Fruit fly (Drosophila melanogaster) whole organism, embryonic: ENCODE results near the gene RpS25.

Source experiments
- CG10147 ChIP-seq: fragments of 200-800 bp; sonication (Bioruptor generic); optimal IDR thresholded peaks from 2 replicates; lab custom pipeline; 2019; ENCODE audit warnings: missing biosample characterization, mild to moderate bottlenecking, missing genetic modification characterization, moderate library complexity
- CG10366 ChIP-seq: fragments of 200-800 bp; sonication (Bioruptor generic); IDR thresholded peaks from 2 replicates; pipeline ENCODE4 v1.3.6; 2022; ENCODE audit warnings: missing biosample characterization, missing genetic modification characterization
- CG10543 ChIP-seq: fragments of 200-800 bp; sonication (Bioruptor generic); optimal IDR thresholded peaks from 3 replicates; lab custom pipeline; 2017; ENCODE audit warnings: missing biosample characterization, mild to moderate bottlenecking, missing genetic modification characterization, moderate library complexity
- CG11695 ChIP-seq: fragments of 200-800 bp; sonication (Bioruptor generic); IDR thresholded peaks from 3 replicates; pipeline ENCODE4 v1.3.6; 2022; ENCODE audit warnings: missing biosample characterization, missing genetic modification characterization
- CG13894 ChIP-seq: fragments of 200-800 bp; sonication (Bioruptor generic); optimal IDR thresholded peaks from 3 replicates; lab custom pipeline; 2018; ENCODE audit warnings: missing biosample characterization, mild to moderate bottlenecking, missing genetic modification characterization, moderate library complexity
- CG14050 ChIP-seq: fragments of 200-800 bp; sonication (Bioruptor generic); IDR thresholded peaks from 3 replicates; pipeline ENCODE4 v1.3.6; 2022; ENCODE audit warnings: missing biosample characterization, missing genetic modification characterization
- CG1529 ChIP-seq: fragments of 200-800 bp; sonication (Bioruptor generic); optimal IDR thresholded peaks from 3 replicates; lab custom pipeline; 2018; ENCODE audit warnings: missing biosample characterization, missing genetic modification characterization
- CG15696 ChIP-seq: fragments of 200-800 bp; sonication (Bioruptor generic); optimal IDR thresholded peaks from 2 replicates; lab custom pipeline; 2019; ENCODE audit warnings: missing biosample characterization, mild to moderate bottlenecking, missing genetic modification characterization, moderate library complexity
- CG17359 ChIP-seq: fragments of 200-800 bp; sonication (Bioruptor generic); optimal IDR thresholded peaks from 3 replicates; lab custom pipeline; 2018; ENCODE audit warnings: missing biosample characterization, mild to moderate bottlenecking, missing genetic modification characterization, moderate library complexity
- CG30403 ChIP-seq: fragments of 200-800 bp; sonication (Bioruptor generic); optimal IDR thresholded peaks from 3 replicates; lab custom pipeline; 2016; ENCODE audit warnings: missing biosample characterization, missing genetic modification characterization
- CG31365 ChIP-seq: fragments of 200-800 bp; sonication (Bioruptor generic); optimal IDR thresholded peaks from 2 replicates; lab custom pipeline; 2018; ENCODE audit warnings: missing biosample characterization, mild to moderate bottlenecking, missing genetic modification characterization
- CG33213 ChIP-seq: fragments of 200-800 bp; sonication (Bioruptor generic); optimal IDR thresholded peaks from 3 replicates; lab custom pipeline; 2016; ENCODE audit warnings: missing biosample characterization, missing genetic modification characterization
- CG34376 ChIP-seq: fragments of 200-800 bp; sonication (Bioruptor generic); optimal IDR thresholded peaks from 2 replicates; lab custom pipeline; 2018; ENCODE audit warnings: missing biosample characterization, mild to moderate bottlenecking, missing genetic modification characterization
- CG6689 ChIP-seq: fragments of 200-800 bp; sonication (Bioruptor generic); IDR thresholded peaks from 2 replicates; pipeline ENCODE4 v1.3.6; 2022; ENCODE audit warnings: missing biosample characterization, missing genetic modification characterization
- CG6854 ChIP-seq: fragments of 200-800 bp; sonication (Bioruptor generic); optimal IDR thresholded peaks from 3 replicates; lab custom pipeline; 2017; ENCODE audit warnings: missing biosample characterization, mild to moderate bottlenecking, missing genetic modification characterization
- CG9609 ChIP-seq: fragments of 200-800 bp; sonication (Bioruptor generic); optimal IDR thresholded peaks from 3 replicates; lab custom pipeline; 2016; ENCODE audit warnings: missing biosample characterization, missing genetic modification characterization
- Dek ChIP-seq: fragments of 200-800 bp; sonication (Bioruptor generic); optimal IDR thresholded peaks from 3 replicates; lab custom pipeline; 2019; ENCODE audit warnings: missing biosample characterization, mild to moderate bottlenecking, missing genetic modification characterization, moderate library complexity
- Eip74EF ChIP-seq, 2 experiments: fragments of 200-800 bp in 1 of 2; fragments of >200 bp in 1 of 2; sonication (Bioruptor generic) in 1 of 2; optimal IDR thresholded peaks; 2 replicates each; lab custom pipeline; 2017 to 2019; ENCODE audit warnings: missing biosample characterization in 2 of 2, missing genetic modification characterization in 2 of 2, mild to moderate bottlenecking in 1 of 2, moderate library complexity in 1 of 2
- Fer3 ChIP-seq: fragments of 200-800 bp; sonication (Bioruptor generic); optimal IDR thresholded peaks from 2 replicates; lab custom pipeline; 2018; ENCODE audit warnings: missing biosample characterization, mild to moderate bottlenecking, missing genetic modification characterization, moderate library complexity
- Hand ChIP-seq: fragments of 200-800 bp; sonication (Bioruptor generic); optimal IDR thresholded peaks from 2 replicates; lab custom pipeline; 2017; ENCODE audit warnings: mild to moderate bottlenecking, missing biosample characterization, missing genetic modification reagents, missing genetic modification characterization
- Jarid2 ChIP-seq: fragments of 200-800 bp; sonication (Bioruptor generic); optimal IDR thresholded peaks from 3 replicates; lab custom pipeline; 2017; ENCODE audit warnings: mild to moderate bottlenecking, missing biosample characterization, missing genetic modification reagents, missing genetic modification characterization
- MTF-1 ChIP-seq: fragments of 200-800 bp; sonication (Bioruptor generic); optimal IDR thresholded peaks from 2 replicates; lab custom pipeline; 2018; ENCODE audit warnings: missing biosample characterization, mild to moderate bottlenecking, missing genetic modification characterization, borderline replicate concordance
- Max ChIP-seq: fragments of 200-800 bp; sonication (Bioruptor generic); optimal IDR thresholded peaks from 2 replicates; lab custom pipeline; 2016; ENCODE audit warnings: missing biosample characterization, mild to moderate bottlenecking, missing genetic modification characterization
- Meics ChIP-seq: fragments of 200-800 bp; sonication (Bioruptor generic); optimal IDR thresholded peaks from 2 replicates; lab custom pipeline; 2017; ENCODE audit warnings: missing biosample characterization, mild to moderate bottlenecking, missing genetic modification characterization
- NC2α ChIP-seq: fragments of 200-800 bp; sonication (Bioruptor generic); optimal IDR thresholded peaks from 2 replicates; lab custom pipeline; 2016; ENCODE audit warnings: missing biosample characterization, missing genetic modification characterization
- Sox100B ChIP-seq: fragments of 200-800 bp; sonication (Bioruptor generic); optimal IDR thresholded peaks from 3 replicates; lab custom pipeline; 2018; ENCODE audit warnings: missing biosample characterization, mild to moderate bottlenecking, missing genetic modification characterization
- aop ChIP-seq: fragments of 200-800 bp; sonication (Bioruptor generic); IDR thresholded peaks from 2 replicates; pipeline ENCODE4 v1.3.6; 2022; ENCODE audit warnings: missing biosample characterization, missing genetic modification characterization
- ase ChIP-seq: fragments of 200-800 bp; sonication (Bioruptor generic); IDR thresholded peaks from 3 replicates; pipeline ENCODE4 v1.3.6; 2022; ENCODE audit warnings: missing biosample characterization, missing genetic modification characterization
- ash1 ChIP-seq: fragments of 200-800 bp; sonication (Bioruptor generic); optimal IDR thresholded peaks from 2 replicates; lab custom pipeline; 2018; ENCODE audit warnings: missing biosample characterization, mild to moderate bottlenecking, missing genetic modification characterization
- bab2 ChIP-seq: fragments of 200-800 bp; sonication (Bioruptor generic); optimal IDR thresholded peaks from 2 replicates; lab custom pipeline; 2016; ENCODE audit warnings: missing biosample characterization, missing genetic modification characterization
- bcd ChIP-seq: fragments of 200-800 bp; sonication (Bioruptor generic); optimal IDR thresholded peaks from 2 replicates; lab custom pipeline; 2017; ENCODE audit warnings: missing biosample characterization, mild to moderate bottlenecking, missing genetic modification characterization
- br ChIP-seq: fragments of >200 bp; optimal IDR thresholded peaks from 2 replicates; lab custom pipeline; 2017
- caup ChIP-seq: fragments of 200-800 bp; sonication (Bioruptor generic); optimal IDR thresholded peaks from 3 replicates; lab custom pipeline; 2017; ENCODE audit warnings: missing biosample characterization, mild to moderate bottlenecking, missing genetic modification characterization, moderate library complexity; ENCODE audit not compliant: severe bottlenecking
- chm ChIP-seq: fragments of 200-800 bp; sonication (Bioruptor generic); IDR thresholded peaks from 2 replicates; pipeline ENCODE4 v1.3.6; 2022; ENCODE audit warnings: missing biosample characterization, missing genetic modification characterization
- da ChIP-seq: fragments of 200-800 bp; sonication (Bioruptor generic); optimal IDR thresholded peaks from 2 replicates; lab custom pipeline; 2016; ENCODE audit warnings: missing biosample characterization, missing genetic modification characterization
- dysf ChIP-seq: fragments of 200-800 bp; sonication (Bioruptor generic); IDR thresholded peaks from 3 replicates; pipeline ENCODE4 v1.3.6; 2022; ENCODE audit warnings: missing biosample characterization, missing genetic modification characterization
- fd102C ChIP-seq: fragments of 200-800 bp; sonication (Bioruptor generic); optimal IDR thresholded peaks from 2 replicates; lab custom pipeline; 2018; ENCODE audit warnings: missing biosample characterization, mild to moderate bottlenecking, missing genetic modification characterization, moderate library complexity
- fd3F ChIP-seq: fragments of 200-800 bp; sonication (Bioruptor generic); optimal IDR thresholded peaks from 2 replicates; lab custom pipeline; 2018; ENCODE audit warnings: missing biosample characterization, mild to moderate bottlenecking, missing genetic modification characterization, moderate library complexity
- klu ChIP-seq: fragments of 200-800 bp; sonication (Bioruptor generic); IDR thresholded peaks from 2 replicates; pipeline ENCODE4 v1.3.6; 2022; ENCODE audit warnings: missing biosample characterization, missing genetic modification characterization
- knrl ChIP-seq: fragments of 200-800 bp; sonication (Bioruptor generic); IDR thresholded peaks from 3 replicates; pipeline ENCODE4 v1.3.6; 2022; ENCODE audit warnings: missing biosample characterization, missing genetic modification characterization; ENCODE audit not compliant: partially characterized antibody
- lola ChIP-seq, 3 experiments: fragments of >200 bp in 2 of 3; fragments of 200-800 bp in 1 of 3; sonication (Bioruptor generic) in 1 of 3; optimal IDR thresholded peaks; 2 replicates each; lab custom pipeline; 2017 to 2019; ENCODE audit warnings: missing biosample characterization in 3 of 3, missing genetic modification characterization in 3 of 3, mild to moderate bottlenecking in 1 of 3, moderate library complexity in 1 of 3
- lov ChIP-seq, 2 experiments: fragments of 200-800 bp in 1 of 2; fragments of >200 bp in 1 of 2; sonication (Bioruptor generic) in 1 of 2; IDR thresholded peaks in 1 of 2; optimal IDR thresholded peaks in 1 of 2; 2 replicates in 1 of 2; 3 replicates in 1 of 2; pipeline versions ENCODE4 v1.3.6 to Lab custom; 2017 to 2022; ENCODE audit warnings: missing biosample characterization in 1 of 2, missing genetic modification characterization in 1 of 2
- mam ChIP-seq: fragments of 200-800 bp; sonication (Bioruptor generic); optimal IDR thresholded peaks from 3 replicates; lab custom pipeline; 2016; ENCODE audit warnings: missing biosample characterization, missing genetic modification characterization
- pho ChIP-seq: fragments of 200-800 bp; sonication (Bioruptor generic); optimal IDR thresholded peaks from 2 replicates; lab custom pipeline; 2016; ENCODE audit warnings: missing biosample characterization, missing genetic modification characterization
- psq ChIP-seq: fragments of 200-800 bp; sonication (Bioruptor generic); optimal IDR thresholded peaks from 2 replicates; lab custom pipeline; 2017; ENCODE audit warnings: missing biosample characterization, missing genetic modification characterization
- so ChIP-seq: fragments of 200-800 bp; sonication (Bioruptor generic); IDR thresholded peaks from 3 replicates; pipeline ENCODE4 v1.3.6; 2022; ENCODE audit warnings: missing biosample characterization, missing genetic modification characterization
- sob ChIP-seq: fragments of 200-800 bp; sonication (Bioruptor generic); IDR thresholded peaks from 2 replicates; pipeline ENCODE4 v1.3.6; 2022; ENCODE audit warnings: missing biosample characterization, missing genetic modification characterization
- twi ChIP-seq: fragments of 200-800 bp; optimal IDR thresholded peaks from 2 replicates; lab custom pipeline; 2019; ENCODE audit warnings: missing biosample characterization, mild to moderate bottlenecking, missing genetic modification characterization, moderate library complexity
- vnd ChIP-seq: fragments of 200-800 bp; sonication (Bioruptor generic); IDR thresholded peaks from 3 replicates; pipeline ENCODE4 v1.3.6; 2022; ENCODE audit warnings: missing biosample characterization, missing genetic modification characterization; ENCODE audit not compliant: partially characterized antibody
- yki ChIP-seq: fragments of >200 bp; optimal IDR thresholded peaks from 3 replicates; lab custom pipeline; 2018

The RpS25 gene

dm6 chr3R:11200885-11201421 is 15.1 kb downstream of the RpS25 start (continued):
- TF ChIP-seq CG9609 (GFP tag; lab: Kevin White, UChicago) (no peak), ase (GFP tag; lab: Robert Waterston, UW) (no peak), klu (GFP tag; lab: Robert Waterston, UW) (no peak), sob (GFP tag; lab: Robert Waterston, UW) (peak; percentile 73; the same call in 1 of the 2 replicates), Sox100B (GFP tag; lab: Kevin White, UChicago) (no peak), MTF-1 (no peak), CG10366 (GFP tag; lab: Robert Waterston, UW) (peak; percentile 67), lov (optimal IDR thresholded peaks at IDR 0.05; lab: Kevin White, UChicago) (no peak), lov (GFP tag; IDR thresholded peaks at IDR 0.05; lab: Robert Waterston, UW) (no peak), CG10147 (GFP tag; lab: Kevin White, UChicago) (peak; percentile 31), CG1529 (no peak), CG31365 (tag; lab: Kevin White, UChicago) (no peak), caup (GFP tag; lab: Kevin White, UChicago) (peak; percentile 43), yki (lab: Kevin White, UChicago) (no peak), CG10543 (GFP tag; lab: Kevin White, UChicago) (no peak), fd3F (GFP tag; lab: Kevin White, UChicago) (peak; percentile 15), CG6854 (GFP tag; lab: Kevin White, UChicago) (peak; percentile 26), Jarid2 (GFP tag; lab: Kevin White, UChicago) (no peak), br (lab: Kevin White, UChicago) (no peak), psq (GFP tag; lab: Kevin White, UChicago) (no peak), bab2 (GFP tag; lab: Kevin White, UChicago) (no peak), CG33213 (GFP tag; lab: Kevin White, UChicago) (no peak), twi (tag; lab: Kevin White, UChicago) (no peak), Hand (GFP tag; lab: Kevin White, UChicago) (peak; percentile 60), mam (peak; percentile 38), so (no peak), CG30403 (peak; percentile 59), CG6689 (GFP tag; lab: Robert Waterston, UW) (peak; percentile 56), vnd (no peak), Eip74EF (GFP tag; optimal IDR thresholded peaks at IDR 0.05; lab: Kevin White, UChicago) (no peak), CG13894 (tag; lab: Kevin White, UChicago) (no peak), Fer3 (peak; percentile 63), pho (GFP tag; lab: Kevin White, UChicago) (no peak), da (no peak), knrl (GFP tag; lab: Robert Waterston, UW) (no peak), lola (GFP tag; optimal IDR thresholded peaks at IDR 0.05; lab: Kevin White, UChicago) (no peak), CG14050 (GFP tag; lab: Robert Waterston, UW) (peak; percentile 29; the same call in 2 of the 3 replicates), bcd (GFP tag; lab: Kevin White, UChicago) (peak; percentile 58), CG11695 (GFP tag; lab: Robert Waterston, UW) (peak; percentile 52; the same call in 1 of the 3 replicates), CG15696 (tag; lab: Kevin White, UChicago) (no peak), CG34376 (GFP tag; lab: Kevin White, UChicago) (peak; percentile 49), fd102C (GFP tag; lab: Kevin White, UChicago) (no peak), Meics (GFP tag; lab: Kevin White, UChicago) (peak; percentile 77), CG17359 (peak; percentile 55), NC2α (GFP tag; lab: Kevin White, UChicago) (no peak), aop (GFP tag; lab: Robert Waterston, UW) (no peak), Dek (tag; lab: Kevin White, UChicago) (peak; percentile 75), Max (GFP tag; lab: Kevin White, UChicago) (peak; percentile 56), ash1 (GFP tag; lab: Kevin White, UChicago) (no peak), dysf (peak; percentile 73), chm (GFP tag; lab: Robert Waterston, UW) (no peak)
